Worm (Caenorhabditis elegans) whole organism, late embryonic: ENCODE data around the gene sdhb-1.

ENCODE experiments used
- C38D4.7 ChIP-seq: fragments of 200-800 bp; sonication (Bioruptor generic); optimal IDR thresholded peaks from 2 replicates; lab custom pipeline; 2018; ENCODE audit warnings: mild to moderate bottlenecking, missing genetic modification characterization, moderate library complexity, missing compliant biosample characterization
- F13H6.1 ChIP-seq: sonication (generic microtip); optimal IDR thresholded peaks from 2 replicates; lab custom pipeline; 2016; ENCODE audit warnings: missing genetic modification characterization, missing compliant biosample characterization
- K02D7.2 ChIP-seq: sonication (generic microtip); optimal IDR thresholded peaks from 2 replicates; lab custom pipeline; 2017; ENCODE audit warnings: mild to moderate bottlenecking, missing genetic modification characterization, missing compliant biosample characterization
- K09A11.1 ChIP-seq: sonication (generic microtip); optimal IDR thresholded peaks from 2 replicates; lab custom pipeline; 2017; ENCODE audit warnings: antibody characterized with exemption, mild to moderate bottlenecking, missing genetic modification characterization, missing compliant biosample characterization; ENCODE audit not compliant: insufficient read depth
- ahr-1 ChIP-seq: sonication (generic microtip); optimal IDR thresholded peaks from 2 replicates; lab custom pipeline; 2016; ENCODE audit warnings: missing genetic modification characterization, missing compliant biosample characterization
- ama-1 ChIP-seq: fragments of 150-350 bp; optimal IDR thresholded peaks from 2 replicates; lab custom pipeline; 2014
- ceh-14 ChIP-seq: sonication (generic microtip); optimal IDR thresholded peaks from 2 replicates; lab custom pipeline; 2016; ENCODE audit warnings: missing genotype, missing genetic modification characterization, missing compliant biosample characterization
- ceh-18 ChIP-seq: sonication (generic microtip); optimal IDR thresholded peaks from 2 replicates; lab custom pipeline; 2016; ENCODE audit warnings: missing genetic modification characterization, missing compliant biosample characterization
- ceh-2 ChIP-seq: sonication (generic microtip); optimal IDR thresholded peaks from 2 replicates; lab custom pipeline; 2016; ENCODE audit warnings: missing genotype, missing genetic modification characterization, missing compliant biosample characterization
- ceh-22 ChIP-seq: sonication (generic microtip); optimal IDR thresholded peaks from 2 replicates; lab custom pipeline; 2017; ENCODE audit warnings: missing biosample characterization, missing genetic modification characterization
- ceh-24 ChIP-seq: sonication (generic microtip); optimal IDR thresholded peaks from 2 replicates; lab custom pipeline; 2016; ENCODE audit warnings: mild to moderate bottlenecking, missing genetic modification characterization, missing compliant biosample characterization
- ceh-30 ChIP-seq: fragments of 150-350 bp; optimal IDR thresholded peaks from 2 replicates; lab custom pipeline; 2014; ENCODE audit warnings: missing biosample characterization, missing genetic modification characterization
- ceh-6 ChIP-seq: fragments of 200-800 bp; sonication (Bioruptor generic); optimal IDR thresholded peaks from 2 replicates; lab custom pipeline; 2018; ENCODE audit warnings: mild to moderate bottlenecking, missing genetic modification characterization, missing compliant biosample characterization
- ceh-9 ChIP-seq: sonication (generic microtip); optimal IDR thresholded peaks from 2 replicates; lab custom pipeline; 2016; ENCODE audit warnings: mild to moderate bottlenecking, missing genetic modification characterization, inconsistent platforms, missing compliant biosample characterization
- che-1 ChIP-seq: sonication (generic microtip); optimal IDR thresholded peaks from 2 replicates; lab custom pipeline; 2016; ENCODE audit warnings: mild to moderate bottlenecking, missing genetic modification characterization, missing compliant biosample characterization
- dmd-4 ChIP-seq: sonication (generic microtip); optimal IDR thresholded peaks from 2 replicates; lab custom pipeline; 2016; ENCODE audit warnings: borderline replicate concordance, missing genetic modification characterization, missing compliant biosample characterization
- dve-1 ChIP-seq: sonication (generic microtip); optimal IDR thresholded peaks from 2 replicates; lab custom pipeline; 2017; ENCODE audit warnings: antibody characterized with exemption, mild to moderate bottlenecking, missing genetic modification characterization, missing compliant biosample characterization
- elt-4 ChIP-seq: sonication (generic microtip); optimal IDR thresholded peaks from 2 replicates; lab custom pipeline; 2016; ENCODE audit warnings: missing genetic modification characterization, missing compliant biosample characterization
- ets-4 ChIP-seq: sonication (generic microtip); optimal IDR thresholded peaks from 2 replicates; lab custom pipeline; 2016; ENCODE audit warnings: missing genetic modification characterization, missing compliant biosample characterization
- eyg-1 ChIP-seq: sonication (generic microtip); optimal IDR thresholded peaks from 2 replicates; lab custom pipeline; 2016; ENCODE audit warnings: missing genotype, missing genetic modification characterization, missing compliant biosample characterization
- fax-1 ChIP-seq: sonication (generic microtip); optimal IDR thresholded peaks from 2 replicates; lab custom pipeline; 2016; ENCODE audit warnings: missing genotype, missing genetic modification characterization, missing compliant biosample characterization
- gmeb-2 ChIP-seq: sonication (generic microtip); optimal IDR thresholded peaks from 2 replicates; lab custom pipeline; 2016; ENCODE audit warnings: missing genetic modification characterization, inconsistent platforms, missing compliant biosample characterization
- hlh-15 ChIP-seq: sonication (generic microtip); optimal IDR thresholded peaks from 2 replicates; lab custom pipeline; 2016; ENCODE audit warnings: missing genetic modification characterization, missing compliant biosample characterization
- hlh-6 ChIP-seq: sonication (generic microtip); optimal IDR thresholded peaks from 2 replicates; lab custom pipeline; 2016; ENCODE audit warnings: missing genotype, missing genetic modification characterization, missing compliant biosample characterization
- hlh-8 ChIP-seq: sonication (generic microtip); optimal IDR thresholded peaks from 2 replicates; lab custom pipeline; 2016; ENCODE audit warnings: missing genotype, missing genetic modification characterization, missing compliant biosample characterization
- lim-6 ChIP-seq: sonication (generic microtip); optimal IDR thresholded peaks from 2 replicates; lab custom pipeline; 2016; ENCODE audit warnings: missing genetic modification characterization, missing compliant biosample characterization
- madf-2 ChIP-seq: sonication (generic microtip); optimal IDR thresholded peaks from 2 replicates; lab custom pipeline; 2017; ENCODE audit warnings: missing genetic modification characterization, missing compliant biosample characterization
- mec-3 ChIP-seq: sonication (generic microtip); optimal IDR thresholded peaks from 2 replicates; lab custom pipeline; 2016; ENCODE audit warnings: borderline replicate concordance, missing genetic modification characterization, missing compliant biosample characterization
- odd-2 ChIP-seq: sonication (generic microtip); optimal IDR thresholded peaks from 2 replicates; lab custom pipeline; 2017; ENCODE audit warnings: antibody characterized with exemption, mild to moderate bottlenecking, missing genetic modification characterization, missing compliant biosample characterization
- pat-9 ChIP-seq: fragments of 200-800 bp; sonication (Bioruptor generic); optimal IDR thresholded peaks from 2 replicates; lab custom pipeline; 2018; ENCODE audit warnings: mild to moderate bottlenecking, missing genetic modification characterization, moderate library complexity, missing compliant biosample characterization
- pax-1 ChIP-seq: fragments of 150-350 bp; optimal IDR thresholded peaks from 2 replicates; lab custom pipeline; 2014; ENCODE audit warnings: missing biosample characterization, missing genetic modification characterization
- pha-4 ChIP-seq: fragments of 150-350 bp; optimal IDR thresholded peaks from 2 replicates; lab custom pipeline; 2018; ENCODE audit warnings: missing biosample characterization, missing genetic modification reagents, missing genetic modification characterization
- pqm-1 ChIP-seq: sonication (generic microtip); optimal IDR thresholded peaks from 2 replicates; lab custom pipeline; 2016; ENCODE audit warnings: missing genetic modification characterization, missing compliant biosample characterization
- pros-1 ChIP-seq: fragments of 150-350 bp; optimal IDR thresholded peaks from 2 replicates; lab custom pipeline; 2014; ENCODE audit warnings: missing biosample characterization, missing genetic modification reagents, missing genetic modification characterization
- ref-2 ChIP-seq: sonication (generic microtip); optimal IDR thresholded peaks from 2 replicates; lab custom pipeline; 2016; ENCODE audit warnings: missing genetic modification characterization, missing compliant biosample characterization
- rnt-1 ChIP-seq: sonication (generic microtip); optimal IDR thresholded peaks from 2 replicates; lab custom pipeline; 2016; ENCODE audit warnings: missing genetic modification characterization, missing compliant biosample characterization
- sox-4 ChIP-seq: sonication (generic microtip); optimal IDR thresholded peaks from 2 replicates; lab custom pipeline; 2017; ENCODE audit warnings: mild to moderate bottlenecking, missing genetic modification characterization, inconsistent platforms, missing compliant biosample characterization
- tbx-2 ChIP-seq: sonication (generic microtip); optimal IDR thresholded peaks from 2 replicates; lab custom pipeline; 2016; ENCODE audit warnings: missing genetic modification characterization, missing compliant biosample characterization
- unc-55 ChIP-seq: sonication (generic microtip); optimal IDR thresholded peaks from 2 replicates; lab custom pipeline; 2017; ENCODE audit warnings: missing biosample characterization, missing genetic modification reagents, missing genetic modification characterization
- unc-86 ChIP-seq: sonication (generic microtip); optimal IDR thresholded peaks from 2 replicates; lab custom pipeline; 2016; ENCODE audit warnings: missing genetic modification characterization, missing compliant biosample characterization

sdhb-1 gene

ce11 chrII:9385241-9385640 lies 32.7 kb upstream of the sdhb-1 start, which contains the start of gene C06C3.7:
Gene C06C3.7, plus strand, starts transcription at chrII:9385541.
- no peak for TF ChIP-seq pax-1 (tag; lab: Kevin White, UChicago)
- no peak for TF ChIP-seq C38D4.7 (GFP tag; lab: Kevin White, UChicago)
- no peak for TF ChIP-seq fax-1
- TF ChIP-seq mec-3 (tag; lab: Kevin White, UChicago), result no peak
- TF ChIP-seq ceh-9 (tag; lab: Kevin White, UChicago), result no peak
- TF ChIP-seq sox-4, result no peak
- no peak for TF ChIP-seq rnt-1 (tag; lab: Kevin White, UChicago)
- no peak for TF ChIP-seq K09A11.1 (tag; lab: Kevin White, UChicago)
- no peak for TF ChIP-seq pros-1 (tag; lab: Kevin White, UChicago)
- TF ChIP-seq eyg-1 (tag; lab: Kevin White, UChicago), result no peak
- TF ChIP-seq lim-6 (tag; lab: Kevin White, UChicago), result no peak
- no peak for TF ChIP-seq hlh-6 (tag; lab: Kevin White, UChicago)
- TF ChIP-seq pat-9 (tag; lab: Kevin White, UChicago), result no peak

ce11 chrII:9379796-9380195 lies 27.3 kb upstream of the sdhb-1 start, which contains the start of gene srh-48:
Gene srh-48, plus strand, starts transcription at chrII:9380096.
- TF ChIP-seq ceh-14 (tag; lab: Kevin White, UChicago) (no peak), odd-2 (tag; lab: Kevin White, UChicago) (no peak), ceh-30 (no peak), lim-6 (tag; lab: Kevin White, UChicago) (no peak), hlh-15 (tag; lab: Kevin White, UChicago) (no peak), K09A11.1 (tag; lab: Kevin White, UChicago) (no peak), pat-9 (tag; lab: Kevin White, UChicago) (no peak), pax-1 (tag; lab: Kevin White, UChicago) (no peak), F13H6.1 (tag; lab: Kevin White, UChicago) (no peak), gmeb-2 (tag; lab: Kevin White, UChicago) (no peak), pros-1 (tag; lab: Kevin White, UChicago) (no peak)
- TF ChIP-seq, all 69 proteins: peak for 0

ce11 chrII:9378174-9378573 lies 25.6 kb upstream of the sdhb-1 start:
- TF ChIP-seq pqm-1 (tag; lab: Kevin White, UChicago), result no peak
- no peak for TF ChIP-seq mec-3 (tag; lab: Kevin White, UChicago)
- no peak for TF ChIP-seq ceh-6 (GFP tag; lab: Kevin White, UChicago)
- no peak for TF ChIP-seq ets-4 (tag; lab: Kevin White, UChicago)
- no peak for TF ChIP-seq K02D7.2
- no peak for TF ChIP-seq ceh-2 (tag; lab: Kevin White, UChicago)
- no peak for TF ChIP-seq gmeb-2 (tag; lab: Kevin White, UChicago)
- TF ChIP-seq hlh-8, result no peak
- no peak for TF ChIP-seq lim-6 (tag; lab: Kevin White, UChicago)
- TF ChIP-seq ref-2, result no peak
- TF ChIP-seq ceh-24 (tag; lab: Kevin White, UChicago), result no peak

ce11 chrII:9377158-9377557 lies 24.6 kb upstream of the sdhb-1 start, which contains the start of gene C06C3.10:
Gene C06C3.10, minus strand, starts transcription at chrII:9377258.
- TF ChIP-seq pha-4 (tag; lab: Kevin White, UChicago), result no peak
- no peak for TF ChIP-seq dmd-4 (tag; lab: Kevin White, UChicago)
- TF ChIP-seq hlh-15 (tag; lab: Kevin White, UChicago), result no peak
- TF ChIP-seq ceh-18 (tag; lab: Kevin White, UChicago), result no peak
- no peak for TF ChIP-seq unc-86 (tag; lab: Kevin White, UChicago)
- TF ChIP-seq madf-2, result no peak
- TF ChIP-seq, all 69 proteins: peak for 0

ce11 chrII:9374807-9375206 lies 22.3 kb upstream of the sdhb-1 start, which contains the start of gene C06C3.12:
Gene C06C3.12, plus strand, starts transcription at chrII:9375107.
- TF ChIP-seq unc-55 (GFP tag; lab: Kevin White, UChicago) (no peak), pat-9 (tag; lab: Kevin White, UChicago) (no peak), che-1 (tag; lab: Kevin White, UChicago) (no peak), K09A11.1 (tag; lab: Kevin White, UChicago) (no peak), ceh-22 (tag; lab: Kevin White, UChicago) (no peak), elt-4 (no peak), ama-1 (lab: Kevin White, UChicago) (no peak), dve-1 (tag; lab: Kevin White, UChicago) (no peak), tbx-2 (tag; lab: Kevin White, UChicago) (no peak), ceh-6 (GFP tag; lab: Kevin White, UChicago) (no peak), ahr-1 (no peak)
- TF ChIP-seq, all 69 proteins: peak for 0
